Worm (Caenorhabditis elegans) whole organism, L4/young adult: Measurements from ENCODE around the gene upb-1.

Source experiments
- W03F9.2 ChIP-seq: fragments of 150-350 bp; optimal IDR thresholded peaks from 2 replicates; lab custom pipeline; 2014; ENCODE audit warnings: missing biosample characterization, missing genetic modification characterization
- dao-5 ChIP-seq: sonication (generic microtip); optimal IDR thresholded peaks from 2 replicates; lab custom pipeline; 2016; ENCODE audit warnings: missing genotype, missing genetic modification characterization, moderate library complexity, missing compliant biosample characterization
- him-1 ChIP-seq: sonication (generic microtip); optimal IDR thresholded peaks from 2 replicates; lab custom pipeline; 2016; ENCODE audit warnings: missing genotype, missing genetic modification reagents, missing genetic modification characterization, missing compliant biosample characterization

ce11 chrII:6324086-6324485 lies 34.2 kb upstream of the upb-1 start, which contains the start of gene sma-6:
- TF ChIP-seq W03F9.2 (tag; lab: Kevin White, UChicago) (no peak), him-1 (tag; lab: Kevin White, UChicago) (no peak), dao-5 (tag; lab: Kevin White, UChicago) (no peak)
